Worm (Caenorhabditis elegans) whole organism, young adult: ENCODE data around the gene srg-2.

Experiments used
- B0019.2 ChIP-seq: fragments of 200-800 bp; sonication (Bioruptor generic); conservative IDR thresholded peaks from 2 replicates; pipeline ENCODE4 v1.3.6; 2022; ENCODE audit warnings: missing genetic modification reagents, missing genetic modification characterization, missing compliant biosample characterization
- B0035.1 ChIP-seq: sonication (generic microtip); optimal IDR thresholded peaks from 2 replicates; lab custom pipeline; 2016; ENCODE audit warnings: missing genetic modification characterization, mild to moderate bottlenecking, missing compliant biosample characterization, missing genotype, missing genetic modification reagents
- B0261.1 ChIP-seq: sonication (generic microtip); optimal IDR thresholded peaks from 2 replicates; lab custom pipeline; 2016; ENCODE audit warnings: mild to moderate bottlenecking, missing genetic modification characterization, moderate library complexity, missing compliant biosample characterization
- C17E4.6 ChIP-seq: fragments of 200-800 bp; sonication (Bioruptor generic); IDR thresholded peaks from 2 replicates; pipeline ENCODE4 v1.3.6; 2022; ENCODE audit warnings: missing genetic modification reagents, missing genetic modification characterization, missing compliant biosample characterization
- F22D6.2 ChIP-seq: sonication (generic microtip); optimal IDR thresholded peaks from 2 replicates; lab custom pipeline; 2016; ENCODE audit warnings: mild to moderate bottlenecking, missing genetic modification characterization, missing compliant biosample characterization
- F49E8.2 ChIP-seq: sonication (generic microtip); optimal IDR thresholded peaks from 3 replicates; lab custom pipeline; 2017; ENCODE audit warnings: missing genetic modification characterization, mild to moderate bottlenecking, missing compliant biosample characterization, antibody characterized with exemption, moderate library complexity; ENCODE audit not compliant: insufficient read depth
- F52B5.7 ChIP-seq: sonication (generic microtip); optimal IDR thresholded peaks from 2 replicates; lab custom pipeline; 2016; ENCODE audit warnings: mild to moderate bottlenecking, missing genetic modification characterization, missing compliant biosample characterization
- F55B11.4 ChIP-seq: sonication (generic microtip); optimal IDR thresholded peaks from 2 replicates; lab custom pipeline; 2016; ENCODE audit warnings: missing compliant biosample characterization, missing genetic modification characterization, borderline replicate concordance; ENCODE audit not compliant: insufficient read depth
- T07F8.4 ChIP-seq: sonication (generic microtip); optimal IDR thresholded peaks from 2 replicates; lab custom pipeline; 2016; ENCODE audit warnings: mild to moderate bottlenecking, missing genetic modification characterization, moderate library complexity, missing compliant biosample characterization
- Y53F4B.3 ChIP-seq: fragments of 200-800 bp; sonication (Bioruptor generic); IDR thresholded peaks from 2 replicates; pipeline ENCODE4 v1.3.6; 2022; ENCODE audit warnings: missing genetic modification reagents, missing genetic modification characterization, missing compliant biosample characterization
- Y56A3A.18 ChIP-seq: fragments of 200-800 bp; sonication (Bioruptor generic); IDR thresholded peaks from 2 replicates; pipeline ENCODE4 v1.3.6; 2022; ENCODE audit warnings: missing genetic modification reagents, missing genetic modification characterization, missing compliant biosample characterization
- Y79H2A.3 ChIP-seq: fragments of 200-800 bp; sonication (Bioruptor generic); conservative IDR thresholded peaks from 2 replicates; pipeline ENCODE4 v1.3.6; 2022; ENCODE audit warnings: missing genetic modification reagents, missing genetic modification characterization, missing compliant biosample characterization
- ama-1 ChIP-seq, 3 experiments: fragments of 150-350 bp in 1 of 3; sonication (generic microtip) in 2 of 3; optimal IDR thresholded peaks; 2 replicates each; lab custom pipeline; 2014 to 2018; ENCODE audit warnings: missing biosample characterization in 2 of 3, missing genetic modification characterization in 2 of 3, missing genetic modification reagents in 2 of 3
- attf-3 ChIP-seq: fragments of 200-800 bp; sonication (Bioruptor generic); conservative IDR thresholded peaks from 2 replicates; pipeline ENCODE4 v1.3.6; 2022; ENCODE audit warnings: missing genetic modification reagents, missing genetic modification characterization, missing compliant biosample characterization
- attf-6 ChIP-seq: fragments of 200-800 bp; sonication (Bioruptor generic); IDR thresholded peaks from 2 replicates; pipeline ENCODE4 v1.3.6; 2022; ENCODE audit warnings: missing genetic modification reagents, missing genetic modification characterization, missing compliant biosample characterization
- cebp-2 ChIP-seq: fragments of 200-800 bp; sonication (Bioruptor generic); IDR thresholded peaks from 2 replicates; pipeline ENCODE4 v1.3.6; 2022; ENCODE audit warnings: missing genetic modification characterization, missing compliant biosample characterization
- die-1 ChIP-seq: sonication (generic microtip); optimal IDR thresholded peaks from 2 replicates; lab custom pipeline; 2016; ENCODE audit warnings: missing genotype, mild to moderate bottlenecking, missing genetic modification characterization, missing compliant biosample characterization
- dpl-1 ChIP-seq: fragments of 150-350 bp; optimal IDR thresholded peaks from 2 replicates; lab custom pipeline; 2014; ENCODE audit warnings: missing biosample characterization, missing genetic modification reagents, missing genetic modification characterization
- egrh-3 ChIP-seq: fragments of 200-800 bp; sonication (Bioruptor generic); IDR thresholded peaks from 2 replicates; pipeline ENCODE4 v1.3.6; 2022; ENCODE audit warnings: missing genetic modification reagents, missing genetic modification characterization, missing compliant biosample characterization
- ets-4 ChIP-seq: fragments of 200-800 bp; sonication (Bioruptor generic); optimal IDR thresholded peaks from 2 replicates; lab custom pipeline; 2018; ENCODE audit warnings: mild to moderate bottlenecking, missing genetic modification characterization, missing compliant biosample characterization
- gei-17 ChIP-seq: fragments of 200-800 bp; sonication (Bioruptor generic); optimal IDR thresholded peaks from 2 replicates; lab custom pipeline; 2018; ENCODE audit warnings: mild to moderate bottlenecking, missing genetic modification characterization, missing compliant biosample characterization
- hlh-12 ChIP-seq: sonication (generic microtip); optimal IDR thresholded peaks from 2 replicates; lab custom pipeline; 2016; ENCODE audit warnings: missing genetic modification characterization, missing compliant biosample characterization
- hmg-1.2 ChIP-seq: fragments of 200-800 bp; sonication (Bioruptor generic); IDR thresholded peaks from 2 replicates; pipeline ENCODE4 v1.3.6; 2022; ENCODE audit warnings: missing genetic modification reagents, missing genetic modification characterization, missing compliant biosample characterization
- hsf-1 ChIP-seq: fragments of 200-800 bp; sonication (Bioruptor generic); IDR thresholded peaks from 2 replicates; pipeline ENCODE4 v1.3.6; 2022; ENCODE audit warnings: missing genetic modification reagents, missing genetic modification characterization, missing compliant biosample characterization
- lin-26 ChIP-seq: fragments of 200-800 bp; sonication (Bioruptor generic); IDR thresholded peaks from 2 replicates; pipeline ENCODE4 v1.3.6; 2022; ENCODE audit warnings: missing genetic modification reagents, missing genetic modification characterization, missing compliant biosample characterization
- lin-40 ChIP-seq: sonication (generic microtip); optimal IDR thresholded peaks from 2 replicates; lab custom pipeline; 2016; ENCODE audit warnings: missing genetic modification characterization, mild to moderate bottlenecking, missing compliant biosample characterization, missing genotype, missing genetic modification reagents
- lir-1 ChIP-seq: fragments of 200-800 bp; sonication (Bioruptor generic); conservative IDR thresholded peaks from 2 replicates; pipeline ENCODE4 v1.3.6; 2022; ENCODE audit warnings: missing genetic modification reagents, missing genetic modification characterization, missing compliant biosample characterization
- mcd-1 ChIP-seq: fragments of 200-800 bp; sonication (Bioruptor generic); IDR thresholded peaks from 2 replicates; pipeline ENCODE4 v1.3.6; 2022; ENCODE audit warnings: missing genetic modification reagents, missing genetic modification characterization, missing compliant biosample characterization
- nhr-120 ChIP-seq: fragments of 200-800 bp; sonication (Bioruptor generic); IDR thresholded peaks from 2 replicates; pipeline ENCODE4 v1.3.6; 2022; ENCODE audit warnings: missing genetic modification characterization, missing compliant biosample characterization
- nhr-179 ChIP-seq: sonication (generic microtip); optimal IDR thresholded peaks from 2 replicates; lab custom pipeline; 2016; ENCODE audit warnings: mild to moderate bottlenecking, missing genetic modification characterization, missing compliant biosample characterization
- nhr-90 ChIP-seq: sonication (generic microtip); optimal IDR thresholded peaks from 2 replicates; lab custom pipeline; 2016; ENCODE audit warnings: missing genotype, mild to moderate bottlenecking, missing genetic modification characterization, missing compliant biosample characterization
- repo-1 ChIP-seq: sonication (generic microtip); optimal IDR thresholded peaks from 2 replicates; lab custom pipeline; 2017; ENCODE audit warnings: mild to moderate bottlenecking, missing genetic modification characterization, missing compliant biosample characterization
- sdz-38 ChIP-seq: sonication (generic microtip); optimal IDR thresholded peaks from 2 replicates; lab custom pipeline; 2016; ENCODE audit warnings: missing genotype, missing genetic modification characterization, missing compliant biosample characterization
- tbp1 ChIP-seq: fragments of 200-800 bp; sonication (Bioruptor generic); optimal IDR thresholded peaks from 2 replicates; lab custom pipeline; 2018; ENCODE audit warnings: mild to moderate bottlenecking, missing genetic modification characterization, missing compliant biosample characterization
- ztf-22 ChIP-seq: fragments of 200-800 bp; sonication (Bioruptor generic); optimal IDR thresholded peaks from 2 replicates; lab custom pipeline; 2018; ENCODE audit warnings: mild to moderate bottlenecking, missing genetic modification characterization, moderate library complexity, missing compliant biosample characterization

Gene srg-2

DNA sequence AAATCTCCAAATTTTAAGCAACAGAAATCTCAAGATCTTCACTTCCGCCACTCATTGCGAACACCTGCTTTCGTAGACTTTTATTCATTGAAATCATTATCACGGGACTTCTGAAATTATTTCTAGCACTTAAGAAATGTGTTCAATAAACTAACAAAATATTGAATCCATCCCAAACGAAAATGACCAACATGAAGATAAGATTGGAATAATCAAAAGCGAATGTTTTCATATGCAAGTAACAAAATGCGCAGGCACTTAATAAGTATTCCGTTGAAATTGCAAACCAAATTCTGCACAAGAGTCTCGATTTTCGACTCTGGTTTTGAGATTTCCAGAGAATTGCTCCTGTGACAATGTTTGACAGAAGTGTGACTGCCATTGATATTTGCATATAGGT lies 4.4 kb upstream of the srg-2 start, which contains the start of gene srg-5:
Gene srg-5, minus strand, starts transcription at position 101 of the 400 bp plus-strand sequence.
- TF ChIP-seq repo-1 (tag; lab: Kevin White, UChicago) (no peak), nhr-90 (tag; lab: Kevin White, UChicago) (no peak), gei-17 (GFP tag; lab: Kevin White, UChicago) (no peak), B0261.1 (tag; lab: Kevin White, UChicago) (no peak), attf-6 (no peak), ets-4 (GFP tag; lab: Kevin White, UChicago) (no peak), hlh-12 (tag; lab: Kevin White, UChicago) (no peak), ama-1 (optimal IDR thresholded peaks at IDR 0.05; lab: Kevin White, UChicago) (no peak), ama-1 (GFP tag; optimal IDR thresholded peaks at IDR 0.05; lab: Kevin White, UChicago) (no peak), Y53F4B.3 (GFP tag; lab: Robert Waterston, UW) (no peak)

DNA sequence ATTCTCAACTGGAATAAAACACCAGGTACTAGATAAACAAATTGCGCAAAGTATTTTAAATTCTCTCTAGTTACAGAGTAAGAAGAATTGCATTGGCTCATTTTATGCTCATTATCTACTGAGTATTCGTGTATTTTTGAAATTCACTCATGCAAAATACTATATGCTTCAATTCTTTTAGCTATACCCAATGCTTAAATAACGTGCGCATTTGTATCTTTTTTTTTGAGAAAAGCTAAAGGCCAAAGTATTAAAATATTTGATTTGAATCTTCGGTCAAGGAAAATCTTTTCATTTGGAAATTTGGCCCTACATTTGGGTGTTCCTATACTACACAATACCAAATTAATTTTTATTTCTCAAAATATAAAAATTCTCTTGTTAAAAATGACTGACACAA lies 2.0 kb upstream of the srg-2 start, which contains the start of gene srg-4:
Gene srg-4, minus strand, starts transcription at position 101 of the 400 bp plus-strand sequence.
- TF ChIP-seq attf-3, result no peak
- no peak for TF ChIP-seq T07F8.4 (tag; lab: Kevin White, UChicago)
- no peak for TF ChIP-seq tbp1 (GFP tag; lab: Kevin White, UChicago)
- no peak for TF ChIP-seq attf-6
- no peak for TF ChIP-seq lin-26 (GFP tag; lab: Robert Waterston, UW)
- no peak for TF ChIP-seq nhr-120 (GFP tag; lab: Robert Waterston, UW)
- no peak for TF ChIP-seq die-1 (tag; lab: Kevin White, UChicago)
- no peak for TF ChIP-seq ets-4 (GFP tag; lab: Kevin White, UChicago)
- TF ChIP-seq lir-1 (GFP tag; lab: Robert Waterston, UW), result no peak
- TF ChIP-seq sdz-38 (tag; lab: Kevin White, UChicago), result no peak
- TF ChIP-seq F22D6.2 (tag; lab: Kevin White, UChicago), result no peak
- no peak for TF ChIP-seq F55B11.4 (tag; lab: Kevin White, UChicago)
- TF ChIP-seq hmg-1.2 (GFP tag; lab: Robert Waterston, UW), result no peak
- TF ChIP-seq dpl-1 (GFP tag; lab: Kevin White, UChicago), result no peak
- no peak for TF ChIP-seq hsf-1
- TF ChIP-seq F49E8.2 (tag; lab: Kevin White, UChicago), result no peak
- TF ChIP-seq lin-40 (tag; lab: Kevin White, UChicago), result no peak
- no peak for TF ChIP-seq C17E4.6
- no peak for TF ChIP-seq nhr-179
- no peak for TF ChIP-seq Y79H2A.3 (GFP tag; lab: Robert Waterston, UW)
- TF ChIP-seq, all 124 proteins: peak for 0

DNA sequence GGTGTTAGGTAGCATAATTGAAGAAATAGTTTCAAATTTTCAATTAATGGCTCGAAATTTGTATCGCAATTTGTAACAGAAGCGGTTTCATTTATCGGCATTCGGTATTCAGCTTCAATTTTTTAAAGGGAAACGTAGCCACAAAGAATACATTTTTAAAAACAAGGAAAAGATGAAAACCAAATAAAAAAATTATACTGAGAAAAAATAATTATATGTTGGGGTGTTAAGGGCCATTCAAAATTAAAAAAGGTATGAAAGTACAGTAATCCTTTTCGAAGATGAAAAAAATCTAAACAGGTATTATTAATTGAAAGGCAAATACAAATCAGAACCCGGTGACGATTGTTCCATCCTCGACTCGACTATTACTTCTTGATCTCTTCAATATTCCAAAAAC lies 1.8 kb downstream of the srg-2 start, which contains the start of gene srg-1:
Gene srg-1, minus strand, starts transcription at position 101 of the 400 bp plus-strand sequence.
- TF ChIP-seq Y56A3A.18 (GFP tag; lab: Robert Waterston, UW) (no peak), mcd-1 (GFP tag; lab: Robert Waterston, UW) (no peak), egrh-3 (GFP tag; lab: Robert Waterston, UW) (no peak), repo-1 (tag; lab: Kevin White, UChicago) (no peak), ztf-22 (GFP tag; lab: Kevin White, UChicago) (no peak), dpl-1 (GFP tag; lab: Kevin White, UChicago) (no peak), B0019.2 (GFP tag; lab: Robert Waterston, UW) (no peak), B0035.1 (tag; lab: Kevin White, UChicago) (no peak), cebp-2 (GFP tag; lab: Robert Waterston, UW) (no peak), F52B5.7 (no peak)
